Worm (Caenorhabditis elegans): ENCODE data around the gene str-7.

DNA sequence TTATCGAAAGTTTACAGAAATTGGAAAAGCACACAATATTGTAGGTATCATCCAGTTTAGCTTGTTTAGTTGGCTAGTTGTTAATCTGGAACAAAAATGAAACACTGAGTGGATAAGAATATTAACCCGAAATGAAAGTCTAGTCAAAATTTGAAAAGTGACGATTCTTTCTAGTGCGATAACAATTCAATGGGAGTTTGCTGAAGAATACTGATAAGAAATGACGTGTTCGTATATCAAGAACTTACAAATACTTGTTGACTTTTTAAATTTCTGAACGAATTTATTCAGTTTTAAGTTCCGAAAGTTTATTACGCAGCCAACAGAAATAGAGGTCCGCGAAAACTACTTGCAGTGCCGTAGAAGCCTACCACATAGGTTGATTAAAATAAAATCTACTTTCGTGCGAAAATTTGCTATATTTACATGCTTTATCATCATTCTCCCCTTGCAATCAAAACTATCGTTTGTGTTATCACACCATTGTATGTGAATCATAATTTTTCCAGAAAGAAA is 43.8 kb upstream of the str-7 start, which contains the start of gene fbxa-88:
- TF ChIP-seq unc-130 (GFP tag; optimal IDR thresholded peaks at IDR 0.05) (no peak), madf-9 (GFP tag; conservative IDR thresholded peaks at IDR 0.05) (no peak), ZK546.5 (tag; optimal IDR thresholded peaks at IDR 0.05) (no peak), mdl-1 (tag; optimal IDR thresholded peaks at IDR 0.05) (no peak), php-3 (GFP tag; IDR thresholded peaks at IDR 0.05) (no peak), saeg-2 (GFP tag; IDR thresholded peaks at IDR 0.05) (no peak), nhr-6 (tag; optimal IDR thresholded peaks at IDR 0.05) (no peak), hif-1 (tag; optimal IDR thresholded peaks at IDR 0.05) (no peak), nhr-11 (tag; optimal IDR thresholded peaks at IDR 0.05) (no peak), F49E8.2 (tag; optimal IDR thresholded peaks at IDR 0.05; ENCODE audit: borderline replicate concordance) (no peak), Y48G9A.11 (GFP tag; IDR thresholded peaks at IDR 0.05) (no peak), fkh-10 (GFP tag; optimal IDR thresholded peaks at IDR 0.05) (no peak)

All from whole organism, L4 larva.